Worm (Caenorhabditis elegans) whole organism, L2 larva: ENCODE results near the gene atf-7.

Source experiments
- egl-27 ChIP-seq: sonication (generic microtip); optimal IDR thresholded peaks from 3 replicates; lab custom pipeline; 2017; ENCODE audit warnings: missing biosample characterization, missing genetic modification reagents, missing genetic modification characterization
- fos-1 ChIP-seq: fragments of 150-350 bp; optimal IDR thresholded peaks from 2 replicates; lab custom pipeline; 2014; ENCODE audit warnings: missing biosample characterization, missing genetic modification characterization
- nhr-25 ChIP-seq: fragments of 150-350 bp; sonication (generic microtip); optimal IDR thresholded peaks from 3 replicates; lab custom pipeline; 2014; ENCODE audit warnings: missing biosample characterization, missing genetic modification characterization
- nhr-77 ChIP-seq: fragments of 150-350 bp; optimal IDR thresholded peaks from 2 replicates; lab custom pipeline; 2014; ENCODE audit warnings: missing biosample characterization, missing genetic modification characterization
- unc-55 ChIP-seq: fragments of 150-350 bp; sonication (generic microtip); optimal IDR thresholded peaks from 3 replicates; lab custom pipeline; 2014; ENCODE audit warnings: missing biosample characterization, missing genetic modification reagents, missing genetic modification characterization
- ztf-11 ChIP-seq: sonication (generic microtip); optimal IDR thresholded peaks from 2 replicates; lab custom pipeline; 2017; ENCODE audit warnings: missing biosample characterization, missing genetic modification characterization

DNA sequence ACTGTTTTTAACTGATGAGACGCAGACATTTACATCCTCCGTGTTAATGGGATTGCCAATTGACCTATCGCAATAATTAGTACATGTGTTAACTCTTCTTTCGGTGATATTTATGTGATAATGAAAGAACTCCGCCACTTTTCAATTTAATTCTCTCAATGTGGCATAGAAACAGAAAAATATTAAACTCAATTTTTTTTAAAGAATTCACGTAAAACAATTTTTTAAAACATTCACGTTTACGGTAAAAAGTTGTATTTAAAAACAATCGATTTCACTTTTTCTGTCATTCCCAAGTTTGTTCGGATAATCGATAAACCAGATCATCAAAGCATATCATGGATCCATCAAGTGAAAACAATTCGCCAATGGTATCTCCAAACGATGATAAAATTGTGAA lies 30.0 kb downstream of the atf-7 start, which contains the start of gene mstr-2:
- TF ChIP-seq nhr-25 (tag; lab: Kevin White, UChicago) = no peak
- TF ChIP-seq egl-27 (tag; lab: Kevin White, UChicago) = no peak
- TF ChIP-seq nhr-77 = no peak
- TF ChIP-seq unc-55 (GFP tag; lab: Kevin White, UChicago) = no peak
- TF ChIP-seq fos-1 (tag; lab: Kevin White, UChicago) = no peak
- no peak for TF ChIP-seq ztf-11 (tag; lab: Kevin White, UChicago)
